Worm (Caenorhabditis elegans) whole organism, L1 larva: ENCODE data around the gene cwp-1.

Experiments used
- C16A3.4 ChIP-seq: fragments of 150-350 bp; optimal IDR thresholded peaks from 2 replicates; lab custom pipeline; 2014; ENCODE audit warnings: missing biosample characterization, missing genetic modification characterization
- C34B4.2 ChIP-seq: sonication (generic microtip); optimal IDR thresholded peaks from 2 replicates; lab custom pipeline; 2017; ENCODE audit warnings: mild to moderate bottlenecking, missing genetic modification characterization, missing compliant biosample characterization
- F16B12.6 ChIP-seq: fragments of 150-350 bp; optimal IDR thresholded peaks from 2 replicates; lab custom pipeline; 2014; ENCODE audit warnings: missing biosample characterization, missing genetic modification characterization
- aha-1 ChIP-seq: fragments of 150-350 bp; optimal IDR thresholded peaks from 2 replicates; lab custom pipeline; 2014; ENCODE audit warnings: missing biosample characterization, missing genetic modification characterization
- ama-1 ChIP-seq: fragments of 150-350 bp; optimal IDR thresholded peaks from 2 replicates; lab custom pipeline; 2014
- ceh-82 ChIP-seq, 3 experiments: fragments of 150-350 bp in 1 of 3; sonication (generic microtip) in 2 of 3; optimal IDR thresholded peaks; 2 replicates each; lab custom pipeline; 2014 to 2017; ENCODE audit warnings: missing biosample characterization in 3 of 3, missing genetic modification characterization in 3 of 3
- ceh-88 ChIP-seq: fragments of 200-800 bp; sonication (Bioruptor generic); IDR thresholded peaks from 2 replicates; pipeline ENCODE4 v1.3.6; 2022; ENCODE audit warnings: missing genetic modification characterization, missing compliant biosample characterization
- ceh-90 ChIP-seq: sonication (generic microtip); optimal IDR thresholded peaks from 2 replicates; lab custom pipeline; 2016; ENCODE audit warnings: missing genetic modification characterization, missing compliant biosample characterization
- efl-1 ChIP-seq, 4 experiments: fragments of 150-350 bp; optimal IDR thresholded peaks in 3 of 4; peaks in 1 of 4; 1 replicate in 1 of 4; 2 replicates in 3 of 4; lab custom pipeline; 2014; ENCODE audit warnings: missing biosample characterization in 2 of 4, missing genetic modification characterization in 2 of 4, missing genetic modification reagents in 2 of 4
- efl-3 ChIP-seq: fragments of 200-800 bp; sonication (Bioruptor generic); optimal IDR thresholded peaks from 2 replicates; lab custom pipeline; 2018; ENCODE audit warnings: mild to moderate bottlenecking, missing genetic modification characterization, missing compliant biosample characterization
- egl-13 ChIP-seq: sonication (generic microtip); optimal IDR thresholded peaks from 2 replicates; lab custom pipeline; 2016; ENCODE audit warnings: missing genotype, missing genetic modification reagents, missing genetic modification characterization, missing compliant biosample characterization
- elt-2 ChIP-seq: sonication (generic microtip); optimal IDR thresholded peaks from 2 replicates; lab custom pipeline; 2016; ENCODE audit warnings: missing genetic modification characterization, mild to moderate bottlenecking, inconsistent platforms, missing compliant biosample characterization, missing genetic modification reagents
- elt-3 ChIP-seq, 6 experiments: fragments of 150-350 bp in 1 of 6; sonication (generic microtip); optimal IDR thresholded peaks; 2 replicates each; lab custom pipeline; 2017 to 2018; ENCODE audit warnings: missing biosample characterization in 6 of 6, missing genetic modification characterization in 6 of 6, inconsistent platforms in 1 of 6
- fkh-8 ChIP-seq: sonication (generic microtip); optimal IDR thresholded peaks from 2 replicates; lab custom pipeline; 2016; ENCODE audit warnings: mild to moderate bottlenecking, missing genetic modification characterization, missing compliant biosample characterization
- hlh-17 ChIP-seq: fragments of 200-800 bp; sonication (Bioruptor generic); optimal IDR thresholded peaks from 2 replicates; lab custom pipeline; 2018; ENCODE audit warnings: missing genetic modification characterization, mild to moderate bottlenecking, missing compliant biosample characterization, moderate library complexity, borderline replicate concordance
- hlh-4 ChIP-seq: sonication (generic microtip); optimal IDR thresholded peaks from 2 replicates; lab custom pipeline; 2016; ENCODE audit warnings: mild to moderate bottlenecking, missing genetic modification characterization, missing compliant biosample characterization
- lin-14 ChIP-seq: fragments of 200-800 bp; sonication (Bioruptor generic); optimal IDR thresholded peaks from 2 replicates; lab custom pipeline; 2018; ENCODE audit warnings: mild to moderate bottlenecking, missing genetic modification characterization, moderate library complexity, missing compliant biosample characterization
- lin-39 ChIP-seq: fragments of 150-350 bp; optimal IDR thresholded peaks from 2 replicates; lab custom pipeline; 2014; ENCODE audit warnings: missing biosample characterization, missing genetic modification reagents, missing genetic modification characterization
- lir-3 ChIP-seq: sonication (generic microtip); optimal IDR thresholded peaks from 2 replicates; lab custom pipeline; 2016; ENCODE audit warnings: mild to moderate bottlenecking, missing genetic modification characterization, moderate library complexity, missing compliant biosample characterization; ENCODE audit not compliant: poor library complexity
- lsy-2 ChIP-seq, 2 experiments: fragments of 150-350 bp; optimal IDR thresholded peaks; 2 replicates each; lab custom pipeline; 2014; ENCODE audit warnings: missing biosample characterization in 2 of 2, missing genetic modification characterization in 2 of 2
- mab-9 ChIP-seq: fragments of 200-800 bp; sonication (Bioruptor generic); IDR thresholded peaks from 2 replicates; pipeline ENCODE4 v1.3.6; 2022; ENCODE audit warnings: missing genetic modification reagents, missing genetic modification characterization, missing compliant biosample characterization
- nhr-28 ChIP-seq: fragments of 150-350 bp; optimal IDR thresholded peaks from 2 replicates; lab custom pipeline; 2014; ENCODE audit warnings: missing biosample characterization, missing genetic modification characterization
- nhr-71 ChIP-seq: sonication (generic microtip); optimal IDR thresholded peaks from 2 replicates; lab custom pipeline; 2016; ENCODE audit warnings: mild to moderate bottlenecking, missing genetic modification characterization, moderate library complexity, missing compliant biosample characterization
- pag-3 ChIP-seq: sonication (generic microtip); optimal IDR thresholded peaks from 2 replicates; lab custom pipeline; 2017; ENCODE audit warnings: missing genetic modification characterization, mild to moderate bottlenecking, missing compliant biosample characterization, antibody characterized with exemption, borderline replicate concordance; ENCODE audit not compliant: insufficient read depth
- skn-1 ChIP-seq: fragments of 150-350 bp; optimal IDR thresholded peaks from 2 replicates; lab custom pipeline; 2014; ENCODE audit warnings: missing biosample characterization, missing genetic modification characterization
- tlp-1 ChIP-seq: fragments of 150-350 bp; optimal IDR thresholded peaks from 2 replicates; lab custom pipeline; 2014; ENCODE audit warnings: missing biosample characterization, missing genetic modification characterization
- unc-130 ChIP-seq: fragments of 150-350 bp; optimal IDR thresholded peaks from 2 replicates; lab custom pipeline; 2017; ENCODE audit warnings: missing biosample characterization, missing genetic modification characterization, inconsistent platforms
- unc-62 ChIP-seq: fragments of 150-350 bp; optimal IDR thresholded peaks from 2 replicates; lab custom pipeline; 2014; ENCODE audit warnings: missing biosample characterization, missing genetic modification reagents, missing genetic modification characterization
- vab-15 ChIP-seq: sonication (generic microtip); optimal IDR thresholded peaks from 2 replicates; lab custom pipeline; 2017; ENCODE audit warnings: missing genotype, mild to moderate bottlenecking, missing genetic modification characterization, missing compliant biosample characterization
- xbp-1 ChIP-seq: sonication (generic microtip); optimal IDR thresholded peaks from 2 replicates; lab custom pipeline; 2016; ENCODE audit warnings: missing genetic modification characterization, missing compliant biosample characterization
- zip-4 ChIP-seq: fragments of 200-800 bp; sonication (Bioruptor generic); optimal IDR thresholded peaks from 2 replicates; lab custom pipeline; 2018; ENCODE audit warnings: mild to moderate bottlenecking, missing genetic modification characterization, moderate library complexity, missing compliant biosample characterization

cwp-1 gene

DNA sequence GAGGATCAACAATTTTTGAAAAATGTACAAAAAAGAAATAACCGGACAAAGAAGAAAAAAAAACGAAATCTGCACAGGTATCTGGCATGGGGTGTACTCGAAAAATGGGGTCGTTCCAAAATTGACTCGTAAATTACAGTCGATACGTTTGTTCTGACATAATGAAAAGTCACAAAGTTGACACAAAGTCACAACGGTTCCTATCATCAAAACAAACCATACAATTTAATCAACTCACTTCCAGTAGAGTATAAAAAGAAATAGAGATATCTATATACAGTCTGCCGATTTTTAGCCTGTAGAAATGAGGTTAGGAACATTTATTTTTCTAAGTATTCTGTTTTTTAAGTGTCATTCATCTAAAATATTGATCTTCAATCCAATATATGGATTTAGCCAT, 43.4 kb upstream of the cwp-1 start, which contains the start of gene T19H12.12:
TSS of gene T19H12.12 (plus strand) at position 301 of the 400 bp plus-strand sequence.
- TF ChIP-seq C34B4.2 (tag; lab: Kevin White, UChicago) (no peak), aha-1 (tag; lab: Kevin White, UChicago) (no peak), hlh-17 (GFP tag; lab: Kevin White, UChicago) (no peak), tlp-1 (no peak), pag-3 (no peak), zip-4 (GFP tag; lab: Kevin White, UChicago) (no peak), lir-3 (tag; lab: Kevin White, UChicago) (no peak)

DNA sequence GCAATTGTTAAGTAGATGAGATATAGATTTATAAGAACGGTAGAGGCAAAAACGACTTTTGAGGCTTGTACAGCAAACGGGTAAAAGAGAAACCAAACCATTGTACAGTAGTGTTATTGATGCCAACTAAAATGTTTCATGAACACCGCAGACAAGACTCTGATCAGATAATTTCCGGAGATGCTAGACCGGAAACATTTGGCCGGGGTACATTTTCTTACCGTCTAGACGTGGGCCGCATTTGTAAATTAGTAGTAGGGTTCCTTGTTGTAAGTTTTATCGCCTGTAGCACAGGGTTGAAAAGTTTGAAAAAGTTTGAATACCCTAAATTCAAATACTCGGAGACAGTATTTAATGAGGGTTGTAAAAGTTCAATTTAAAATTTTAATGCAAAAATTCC, 40.3 kb upstream of the cwp-1 start, which contains the start of gene str-32:
TSS of gene str-32 (minus strand) at position 101 of the 400 bp plus-strand sequence.
- no peak for TF ChIP-seq efl-1 (optimal IDR thresholded peaks at IDR 0.05; lab: Kevin White, UChicago)
- TF ChIP-seq efl-1 (GFP tag; optimal IDR thresholded peaks at IDR 0.05 in 1 of 2; lab: Kevin White, UChicago) = no peak
- no peak for TF ChIP-seq ceh-90 (tag; lab: Kevin White, UChicago)

DNA sequence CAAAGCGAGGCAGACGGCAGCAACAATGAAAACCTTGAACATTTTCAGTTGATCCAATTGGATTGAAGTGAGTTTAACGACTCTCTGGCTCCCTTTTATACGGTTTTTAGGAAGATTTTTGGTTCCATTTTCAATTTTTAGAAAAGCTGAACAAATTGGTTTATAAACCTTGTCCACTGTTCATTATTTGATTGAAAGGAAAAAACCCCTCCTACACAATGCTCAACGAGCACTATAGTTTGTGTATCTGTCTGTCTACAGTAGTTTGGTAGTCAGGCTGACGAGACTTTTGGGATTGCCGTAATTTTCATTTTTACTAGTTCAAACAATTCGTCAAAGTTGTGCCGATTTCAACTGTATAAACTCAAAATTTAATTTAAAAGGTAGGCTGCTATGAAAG, 38.2 kb upstream of the cwp-1 start, which contains the start of gene T19H12.15:
TSS of gene T19H12.15 (minus strand) at position 101 of the 400 bp plus-strand sequence.
- TF ChIP-seq nhr-28 (tag; lab: Kevin White, UChicago) (no peak), mab-9 (GFP tag; lab: Robert Waterston, UW) (no peak)
- TF ChIP-seq, all 84 proteins: peak for 0

DNA sequence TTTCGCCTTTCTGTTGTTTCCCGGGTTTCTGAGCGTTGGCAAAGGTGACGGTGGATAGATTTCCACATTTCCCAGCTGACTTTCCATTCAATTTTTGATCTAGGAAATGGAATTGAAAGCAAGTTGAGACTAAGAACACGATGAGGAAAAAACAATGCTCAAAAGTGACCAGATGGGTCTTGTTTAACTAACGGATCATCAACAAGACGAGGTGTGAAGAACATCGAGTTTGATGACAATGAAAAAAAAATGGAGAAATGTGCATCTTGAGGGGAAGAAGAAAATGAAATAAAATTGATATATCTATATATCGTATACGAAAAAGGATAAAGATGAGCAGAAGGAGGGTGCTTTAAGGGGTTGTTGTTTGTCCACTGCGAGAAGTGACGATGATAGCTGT, 36.5 kb upstream of the cwp-1 start, which contains the start of gene T19H12.6:
TSS of gene T19H12.6 (minus strand) at position 101 of the 400 bp plus-strand sequence.
- TF ChIP-seq vab-15 (tag; lab: Kevin White, UChicago) = no peak
- TF ChIP-seq lin-39 (tag; lab: Kevin White, UChicago) = no peak
- no peak for TF ChIP-seq xbp-1 (tag; lab: Kevin White, UChicago)
- TF ChIP-seq mab-9 (GFP tag; lab: Robert Waterston, UW) = no peak
- no peak for TF ChIP-seq ceh-82 (tag; optimal IDR thresholded peaks at IDR 0.05; lab: Kevin White, UChicago)
- TF ChIP-seq nhr-28 (tag; lab: Kevin White, UChicago) = no peak
- no peak for TF ChIP-seq fkh-8 (tag; lab: Kevin White, UChicago)
- TF ChIP-seq ama-1 (lab: Kevin White, UChicago) = no peak
- TF ChIP-seq C16A3.4 (tag; lab: Kevin White, UChicago) = no peak
- TF ChIP-seq egl-13 (tag; lab: Kevin White, UChicago) = no peak
- no peak for TF ChIP-seq lsy-2 (tag; optimal IDR thresholded peaks at IDR 0.05; lab: Kevin White, UChicago)
- TF ChIP-seq unc-130 (tag; lab: Kevin White, UChicago) = no peak
- no peak for TF ChIP-seq efl-3 (GFP tag; lab: Kevin White, UChicago)
- no peak for TF ChIP-seq unc-62
- no peak for TF ChIP-seq hlh-4
- TF ChIP-seq skn-1 (tag; lab: Kevin White, UChicago) = no peak
- no peak for TF ChIP-seq elt-3 (tag; optimal IDR thresholded peaks at IDR 0.05; lab: Kevin White, UChicago)
- TF ChIP-seq F16B12.6 (tag; lab: Kevin White, UChicago) = no peak
- no peak for TF ChIP-seq nhr-71 (tag; lab: Kevin White, UChicago)
- TF ChIP-seq lin-14 = no peak

DNA sequence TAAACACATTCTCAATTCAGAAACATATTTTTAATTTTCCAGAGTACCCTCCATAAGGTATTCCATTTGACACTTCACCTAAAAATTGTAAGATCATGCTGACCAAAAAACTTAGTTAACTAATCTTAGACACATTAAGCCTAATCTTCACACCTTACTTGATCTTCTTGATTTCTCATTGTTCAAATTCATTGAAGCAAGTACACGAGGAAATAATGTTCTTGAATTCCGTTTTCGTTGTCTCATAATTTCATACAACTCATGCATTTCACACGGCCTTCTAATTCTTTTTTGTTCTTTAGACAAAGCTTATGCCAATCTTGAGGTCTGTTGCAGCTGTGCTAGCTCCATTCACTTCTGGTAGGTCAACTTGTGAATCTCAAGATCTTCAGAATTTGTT, 30.9 kb upstream of the cwp-1 start, which contains the start of gene srd-33:
TSS of gene srd-33 (plus strand) at position 301 of the 400 bp plus-strand sequence.
- TF ChIP-seq elt-2 (tag; lab: Kevin White, UChicago) = no peak
- TF ChIP-seq ceh-90 (tag; lab: Kevin White, UChicago) = no peak
- no peak for TF ChIP-seq C34B4.2 (tag; lab: Kevin White, UChicago)
- TF ChIP-seq F16B12.6 (tag; lab: Kevin White, UChicago) = no peak
- TF ChIP-seq ceh-88 (GFP tag; lab: Robert Waterston, UW) = no peak
